Worm (Caenorhabditis elegans): Measurements from ENCODE around the gene orc-5.

The orc-5 gene

DNA sequence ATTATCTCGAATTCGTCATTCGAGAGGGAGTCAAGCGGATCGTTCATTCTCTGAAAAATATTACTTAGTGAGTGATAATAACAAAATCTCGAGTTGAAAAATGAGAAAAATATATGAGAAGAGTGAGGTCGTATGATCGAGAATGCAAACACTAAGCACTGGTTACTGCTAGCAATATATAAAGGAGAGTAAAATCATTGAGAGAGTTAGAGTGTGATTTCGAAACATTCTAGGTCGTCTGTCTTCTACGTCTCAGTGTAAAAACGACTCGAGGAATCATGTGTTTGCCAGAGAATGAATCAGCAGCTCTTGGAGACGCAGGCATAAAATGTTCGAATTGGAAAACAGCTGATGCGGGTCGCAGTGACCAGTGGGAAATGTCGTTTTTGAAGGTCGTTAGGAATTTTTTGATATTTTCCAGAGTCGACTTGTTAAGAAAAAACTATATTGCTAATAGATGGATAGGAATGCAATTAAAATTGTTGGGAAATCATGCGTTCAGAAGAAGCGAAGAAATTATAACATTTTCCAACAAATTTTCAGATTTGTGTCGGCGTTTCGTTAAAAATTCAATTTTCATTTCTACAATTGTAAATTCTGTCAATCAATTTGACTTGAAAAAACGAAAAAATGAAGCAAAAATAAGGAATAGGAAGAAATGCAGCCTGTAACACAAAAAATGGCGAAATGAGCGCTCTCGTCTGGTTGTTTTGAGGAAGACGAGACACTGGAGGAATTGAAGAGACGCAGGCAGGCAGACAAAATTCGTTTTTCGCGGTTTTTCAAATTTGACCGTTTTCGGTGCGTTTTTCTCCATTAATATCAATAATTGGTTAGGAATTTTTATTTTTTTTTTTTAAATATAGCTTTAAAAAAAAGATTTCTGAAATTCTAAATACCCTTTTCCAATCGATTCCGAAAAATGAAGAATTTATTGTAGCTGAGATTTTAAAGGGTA is 37.1 kb downstream of the orc-5 start, which contains the start of gene allo-1 (continued):
- no peak for TF ChIP-seq mxl-1 (tag; optimal IDR thresholded peaks at IDR 0.05)
- TF ChIP-seq dpff-1 (tag; optimal IDR thresholded peaks at IDR 0.05), result no peak
- no peak for TF ChIP-seq akir-1 (GFP tag; optimal IDR thresholded peaks at IDR 0.05)
- TF ChIP-seq ceh-58 (GFP tag; IDR thresholded peaks at IDR 0.05), result no peak
- peak; percentile 100 for TF ChIP-seq hmg-1.2 (GFP tag; IDR thresholded peaks at IDR 0.05)
- no peak for TF ChIP-seq ztf-28 (GFP tag; IDR thresholded peaks at IDR 0.05)
- peak; percentile 52 for TF ChIP-seq lin-40 (tag; optimal IDR thresholded peaks at IDR 0.05)
- no peak for TF ChIP-seq fkh-3 (tag; optimal IDR thresholded peaks at IDR 0.05)
- TF ChIP-seq tbp1 (GFP tag; optimal IDR thresholded peaks at IDR 0.05), result peak; percentile 44
- TF ChIP-seq F22D6.2 (tag; optimal IDR thresholded peaks at IDR 0.05), result no peak
- TF ChIP-seq nhr-80 (tag; optimal IDR thresholded peaks at IDR 0.05), result peak; percentile 74
- no peak for TF ChIP-seq ccch-3 (GFP tag; optimal IDR thresholded peaks at IDR 0.05)
- TF ChIP-seq Y53G8AR.9 (GFP tag; conservative IDR thresholded peaks at IDR 0.05), result no peak
- TF ChIP-seq ceh-27 (GFP tag; optimal IDR thresholded peaks at IDR 0.05), result peak; percentile 15

DNA sequence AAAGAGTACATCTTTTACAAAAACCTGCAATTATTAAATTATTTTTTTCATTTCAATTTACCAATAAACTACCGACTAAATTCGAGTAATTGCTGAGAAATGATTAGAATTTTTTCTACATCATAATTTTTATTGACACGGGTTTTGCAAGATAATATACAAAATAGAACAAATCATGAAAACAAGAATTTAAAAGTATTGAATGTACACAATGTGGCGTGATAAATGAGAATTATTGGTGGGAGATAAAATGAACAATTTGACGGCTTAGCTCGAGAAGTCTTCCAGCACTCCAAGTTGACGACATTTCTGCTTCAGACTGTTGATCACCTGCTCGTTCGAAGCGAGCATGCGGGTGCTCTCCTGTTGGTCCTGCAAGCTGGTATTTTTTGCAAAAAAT is 39.2 kb downstream of the orc-5 start, which contains the start of gene R102.4:
R102.4 (minus strand) TSS at position 101 of the 400 bp plus-strand sequence.
- TF ChIP-seq ceh-79 (tag; optimal IDR thresholded peaks at IDR 0.05) (no peak), lir-1 (GFP tag; conservative IDR thresholded peaks at IDR 0.05) (no peak), egl-18 (GFP tag; IDR thresholded peaks at IDR 0.05) (no peak), him-1 (tag; optimal IDR thresholded peaks at IDR 0.05) (no peak), mxl-1 (tag; optimal IDR thresholded peaks at IDR 0.05) (no peak), T26A5.8 (tag; optimal IDR thresholded peaks at IDR 0.05) (no peak), tbx-9 (tag; optimal IDR thresholded peaks at IDR 0.05; ENCODE audit: borderline replicate concordance) (no peak), Y79H2A.3 (GFP tag; conservative IDR thresholded peaks at IDR 0.05) (no peak), K12H6.12 (tag; optimal IDR thresholded peaks at IDR 0.05) (no peak)

DNA sequence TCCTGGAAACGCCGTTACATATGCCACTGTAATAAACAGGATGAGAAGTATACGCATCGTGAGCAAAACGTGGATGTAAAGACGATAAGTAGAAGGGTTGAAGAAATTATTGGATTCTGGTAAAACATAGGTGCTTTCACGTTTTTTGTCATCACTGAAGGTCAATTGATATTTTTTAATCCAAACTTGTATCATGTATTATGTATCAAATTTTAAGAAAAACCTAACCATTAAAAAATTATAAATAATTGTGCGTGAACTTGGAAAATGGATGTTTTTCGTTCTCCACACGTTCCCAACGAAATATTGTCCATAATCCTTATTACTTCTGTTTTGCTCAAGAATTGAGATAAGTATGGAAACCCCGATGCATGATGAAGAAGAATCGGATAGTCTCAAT is 44.2 kb downstream of the orc-5 start, which contains the start of gene R102.8:
R102.8 (minus strand) TSS at position 101 of the 400 bp plus-strand sequence.
- TF ChIP-seq snpc-4 (GFP tag; optimal IDR thresholded peaks at IDR 0.05) (no peak), snpc-4 (tag; optimal IDR thresholded peaks at IDR 0.05) (no peak), mes-4 (tag; optimal IDR thresholded peaks at IDR 0.05) (no peak), ceh-100 (GFP tag; IDR thresholded peaks at IDR 0.05) (no peak), mel-28 (tag; optimal IDR thresholded peaks at IDR 0.05; ENCODE audit: borderline replicate concordance) (no peak), Y56A3A.18 (GFP tag; IDR thresholded peaks at IDR 0.05) (no peak), ama-1 (optimal IDR thresholded peaks at IDR 0.05) (no peak), ama-1 (GFP tag; optimal IDR thresholded peaks at IDR 0.05) (no peak)

DNA sequence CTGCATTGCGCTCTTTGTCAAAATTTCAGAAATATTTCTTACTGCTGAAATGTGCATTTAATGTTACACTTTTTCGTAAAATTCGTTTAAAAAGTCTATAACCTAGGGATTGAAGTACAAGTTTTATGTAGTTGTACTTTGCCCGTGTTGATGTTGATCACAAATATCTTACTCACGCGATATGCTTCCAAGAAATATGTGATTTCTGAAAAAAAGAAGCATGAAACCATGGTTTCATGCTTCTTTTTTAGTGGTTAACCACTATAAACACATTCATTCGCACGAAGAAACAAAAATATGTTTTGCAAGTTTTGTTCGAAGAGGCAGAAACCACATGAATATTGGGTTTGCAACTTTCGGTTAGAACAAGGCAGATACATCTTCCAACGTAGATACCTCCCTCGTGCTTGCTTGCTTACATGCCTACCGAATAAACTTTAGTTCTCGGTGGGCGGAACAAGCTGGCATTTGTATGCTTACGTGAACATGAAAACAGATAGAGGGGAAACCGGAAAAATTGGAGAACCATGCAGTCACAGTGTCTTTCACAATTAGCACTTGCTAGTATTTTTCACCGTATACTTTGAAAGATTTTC is 45.3 kb downstream of the orc-5 start, which contains the start of gene R102.3:
R102.3 (plus strand) TSS at position 546 of the 596 bp plus-strand sequence.
- TF ChIP-seq B0019.2 (GFP tag; conservative IDR thresholded peaks at IDR 0.05), result no peak
- TF ChIP-seq dpl-1 (GFP tag; optimal IDR thresholded peaks at IDR 0.05), result no peak
- TF ChIP-seq aptf-2 (GFP tag; conservative IDR thresholded peaks at IDR 0.05), result no peak
- no peak for TF ChIP-seq ceh-100 (GFP tag; IDR thresholded peaks at IDR 0.05)
- TF ChIP-seq F37B4.10 (GFP tag; IDR thresholded peaks at IDR 0.05), result no peak
- TF ChIP-seq ztf-3 (GFP tag; optimal IDR thresholded peaks at IDR 0.05), result no peak
- no peak for TF ChIP-seq F39B2.1 (GFP tag; IDR thresholded peaks at IDR 0.05)
- no peak for TF ChIP-seq pbrm-1 (GFP tag; IDR thresholded peaks at IDR 0.05)
- no peak for TF ChIP-seq lsl-1 (GFP tag; optimal IDR thresholded peaks at IDR 0.05)

Measured in whole organism, young adult.